Fruit fly (Drosophila melanogaster): ENCODE measurements around the gene ATPsynGL.

ATPsynGL gene

dm6 chr2L:7782788-7783401, 35.8 kb downstream of the ATPsynGL start, which contains the start of gene Brd7-9 (continued):
- no peak for TF ChIP-seq prd (optimal IDR thresholded peaks at IDR 0.05)
- peak; percentile 78 for TF ChIP-seq prd (GFP tag; IDR thresholded peaks at IDR 0.05)
- TF ChIP-seq CG2889 (GFP tag; IDR thresholded peaks at IDR 0.05) = peak; percentile 67; the same call in 1 of the 3 replicates
- peak; percentile 27 for TF ChIP-seq CG10462 (GFP tag; optimal IDR thresholded peaks at IDR 0.05)
- TF ChIP-seq Adf1 (GFP tag; IDR thresholded peaks at IDR 0.05) = peak; percentile 39; the same call in 1 of the 2 replicates
- no peak for TF ChIP-seq sd (tag; optimal IDR thresholded peaks at IDR 0.05)
- TF ChIP-seq pfk (GFP tag; optimal IDR thresholded peaks at IDR 0.05) = no peak
- no peak for TF ChIP-seq CG4854 (GFP tag; optimal IDR thresholded peaks at IDR 0.05)
- TF ChIP-seq E2f2 (GFP tag; IDR thresholded peaks at IDR 0.05) = peak; percentile 76
- peak in 1 of 2 experiments; percentile 76 for TF ChIP-seq bsh (GFP tag; optimal IDR thresholded peaks at IDR 0.05)
- TF ChIP-seq CG9797 (GFP tag; optimal IDR thresholded peaks at IDR 0.05) = peak; percentile 73
- peak; percentile 56; the same call in 1 of the 2 replicates for TF ChIP-seq CG31224 (GFP tag; IDR thresholded peaks at IDR 0.05)
- peak; percentile 82 for TF ChIP-seq CG17328 (GFP tag; IDR thresholded peaks at IDR 0.05)
- TF ChIP-seq tup (GFP tag; optimal IDR thresholded peaks at IDR 0.05) = peak; percentile 28
- TF ChIP-seq CG2116 (GFP tag; optimal IDR thresholded peaks at IDR 0.05) = peak; percentile 46
- TF ChIP-seq gro (GFP tag; optimal IDR thresholded peaks at IDR 0.05) = peak; percentile 70
- peak; percentile 48; the same call in 1 of the 2 replicates for TF ChIP-seq wor (GFP tag; IDR thresholded peaks at IDR 0.05)
- TF ChIP-seq Meics (GFP tag; optimal IDR thresholded peaks at IDR 0.05) = peak; percentile 80
- peak; percentile 8 for TF ChIP-seq Deaf1 (tag; optimal IDR thresholded peaks at IDR 0.05)
- TF ChIP-seq chm (GFP tag; IDR thresholded peaks at IDR 0.05) = peak; percentile 92
- peak; percentile 35 for TF ChIP-seq Mes4 (GFP tag; optimal IDR thresholded peaks at IDR 0.05)
- peak; percentile 82 for TF ChIP-seq CG11456 (GFP tag; IDR thresholded peaks at IDR 0.05)
- no peak for TF ChIP-seq Myb (GFP tag; optimal IDR thresholded peaks at IDR 0.05)
- peak; percentile 62 for TF ChIP-seq gcm (GFP tag; optimal IDR thresholded peaks at IDR 0.05)
- TF ChIP-seq CG10267 (tag; optimal IDR thresholded peaks at IDR 0.05) = peak; percentile 96
- peak; percentile 81 for TF ChIP-seq CG12219 (GFP tag; optimal IDR thresholded peaks at IDR 0.05)
- no peak for TF ChIP-seq NC2α (GFP tag; optimal IDR thresholded peaks at IDR 0.05)
- TF ChIP-seq pita (GFP tag; optimal IDR thresholded peaks at IDR 0.05) = no peak
- peak; percentile 49 for TF ChIP-seq Hr3 (GFP tag; optimal IDR thresholded peaks at IDR 0.05)
- peak; percentile 54 for TF ChIP-seq sisA (GFP tag; IDR thresholded peaks at IDR 0.05)
- no peak for TF ChIP-seq Lim3 (GFP tag; IDR thresholded peaks at IDR 0.05)
- TF ChIP-seq Bteb2 (GFP tag; optimal IDR thresholded peaks at IDR 0.05) = peak; percentile 63
- peak; percentile 57 for TF ChIP-seq chn (GFP tag; optimal IDR thresholded peaks at IDR 0.05)
- peak; percentile 60 for TF ChIP-seq Aef1 (GFP tag; IDR thresholded peaks at IDR 0.05)
- peak; percentile 52; the same call in 1 of the 2 replicates for TF ChIP-seq Bgb (GFP tag; IDR thresholded peaks at IDR 0.05; ENCODE audit: partially characterized antibody)
- peak; percentile 70 for TF ChIP-seq CG13296 (GFP tag; optimal IDR thresholded peaks at IDR 0.05)
- TF ChIP-seq Doc2 (GFP tag; IDR thresholded peaks at IDR 0.05) = no peak
- TF ChIP-seq pzg (GFP tag; optimal IDR thresholded peaks at IDR 0.05) = peak; percentile 61
- TF ChIP-seq slbo (GFP tag; IDR thresholded peaks at IDR 0.05) = peak; percentile 82
- peak; percentile 0 for TF ChIP-seq fd3F (GFP tag; optimal IDR thresholded peaks at IDR 0.05)
- TF ChIP-seq fu2 (GFP tag; optimal IDR thresholded peaks at IDR 0.05) = peak; percentile 47
- TF ChIP-seq CG8924 (tag; optimal IDR thresholded peaks at IDR 0.05) = peak; percentile 68
- peak; percentile 73 for TF ChIP-seq CG9932 (GFP tag; IDR thresholded peaks at IDR 0.05)
- peak; percentile 47; the same call in 1 of the 2 replicates for TF ChIP-seq klu (GFP tag; IDR thresholded peaks at IDR 0.05)
- TF ChIP-seq stwl (tag; optimal IDR thresholded peaks at IDR 0.05) = peak; percentile 88
- no peak for TF ChIP-seq ro (GFP tag; IDR thresholded peaks at IDR 0.05)
- TF ChIP-seq CG16779 (GFP tag; IDR thresholded peaks at IDR 0.05) = peak; percentile 80
- TF ChIP-seq CrebB (tag; optimal IDR thresholded peaks at IDR 0.05) = peak; percentile 12
- peak; percentile 67 for TF ChIP-seq sim (GFP tag; IDR thresholded peaks at IDR 0.05)
- TF ChIP-seq MTF-1 (GFP tag; optimal IDR thresholded peaks at IDR 0.05; ENCODE audit: borderline replicate concordance) = peak; percentile 55

All from whole organism, embryonic.